Fruit fly (Drosophila melanogaster) whole organism, wandering third instar larva: ENCODE data around the gene CG9171.

Experiments used
- GATAd ChIP-seq: sonication (Bioruptor generic); optimal IDR thresholded peaks from 2 replicates; lab custom pipeline; 2016; ENCODE audit warnings: missing biosample characterization, missing genetic modification characterization
- Hnf4 ChIP-seq: fragments of 200-800 bp; sonication (Bioruptor generic); optimal IDR thresholded peaks from 2 replicates; lab custom pipeline; 2016; ENCODE audit warnings: missing biosample characterization, mild to moderate bottlenecking, missing genetic modification characterization
- Hr78 ChIP-seq: fragments of >200 bp; optimal IDR thresholded peaks from 2 replicates; lab custom pipeline; 2017; ENCODE audit warnings: missing biosample characterization, missing genetic modification characterization
- OdsH ChIP-seq: fragments of 200-800 bp; sonication (Bioruptor generic); optimal IDR thresholded peaks from 2 replicates; lab custom pipeline; 2016; ENCODE audit warnings: missing biosample characterization, mild to moderate bottlenecking, missing genetic modification characterization
- Rel ChIP-seq, 2 experiments: fragments of 200-800 bp; sonication (Bioruptor generic) in 1 of 2; optimal IDR thresholded peaks; 2 replicates in 1 of 2; 3 replicates in 1 of 2; lab custom pipeline; 2016 to 2019; ENCODE audit warnings: mild to moderate bottlenecking in 2 of 2, missing biosample characterization in 2 of 2, missing genetic modification characterization in 2 of 2, moderate library complexity in 1 of 2
- br ChIP-seq: fragments of 200-800 bp; sonication (Bioruptor generic); optimal IDR thresholded peaks from 2 replicates; lab custom pipeline; 2016; ENCODE audit warnings: missing biosample characterization, missing genetic modification characterization
- ey ChIP-seq: fragments of 200-800 bp; sonication (Bioruptor generic); optimal IDR thresholded peaks from 2 replicates; lab custom pipeline; 2016; ENCODE audit warnings: missing biosample characterization, missing genetic modification characterization
- foxo ChIP-seq, 2 experiments: fragments of 200-800 bp; sonication (Bioruptor generic); optimal IDR thresholded peaks; 2 replicates in 1 of 2; 3 replicates in 1 of 2; lab custom pipeline; 2016 to 2017; ENCODE audit warnings: missing biosample characterization in 2 of 2, missing genetic modification characterization in 2 of 2
- sage ChIP-seq: fragments of 200-800 bp; sonication (Bioruptor generic); optimal IDR thresholded peaks from 2 replicates; lab custom pipeline; 2016; ENCODE audit warnings: missing biosample characterization, mild to moderate bottlenecking, missing genetic modification characterization
- sv ChIP-seq: fragments of 200-800 bp; sonication (Bioruptor generic); optimal IDR thresholded peaks from 3 replicates; lab custom pipeline; 2016; ENCODE audit warnings: missing biosample characterization, missing genetic modification characterization

dm6 chr2L:5766498-5767008, 33.5 kb downstream of the CG9171 start:
- TF ChIP-seq br (GFP tag; lab: Kevin White, UChicago): no peak
- TF ChIP-seq Rel (GFP tag; optimal IDR thresholded peaks at IDR 0.05; lab: Kevin White, UChicago): no peak
- TF ChIP-seq Rel (tag; optimal IDR thresholded peaks at IDR 0.05; lab: Kevin White, UChicago): no peak
- no peak for TF ChIP-seq sv (GFP tag; lab: Kevin White, UChicago)
- no peak for TF ChIP-seq Hr78 (GFP tag; lab: Kevin White, UChicago)
- TF ChIP-seq sage (GFP tag; lab: Kevin White, UChicago): no peak
- no peak for TF ChIP-seq Hnf4 (GFP tag; lab: Kevin White, UChicago)
- no peak for TF ChIP-seq GATAd (GFP tag; lab: Kevin White, UChicago)
- TF ChIP-seq OdsH: no peak
- no peak for TF ChIP-seq foxo (GFP tag; optimal IDR thresholded peaks at IDR 0.05; lab: Kevin White, UChicago)
- TF ChIP-seq ey (GFP tag; lab: Kevin White, UChicago): no peak
